Fruit fly (Drosophila melanogaster) whole organism, pupa: ENCODE results near the gene Chsy.
A peak's percentile ranks its signal among the peaks of the same experiment; 100 is the strongest.

Experiments used
- CG14655 ChIP-seq: fragments of 200-800 bp; sonication (Bioruptor generic); optimal IDR thresholded peaks from 3 replicates; lab custom pipeline; 2017; ENCODE audit warnings: mild to moderate bottlenecking, missing biosample characterization, missing genetic modification reagents, missing genetic modification characterization
- CG8159 ChIP-seq: fragments of 200-800 bp; sonication (Bioruptor generic); optimal IDR thresholded peaks from 3 replicates; lab custom pipeline; 2018; ENCODE audit warnings: missing biosample characterization, mild to moderate bottlenecking, missing genetic modification characterization, moderate library complexity
- fd96Ca ChIP-seq: fragments of 200-800 bp; sonication (Bioruptor generic); IDR thresholded peaks from 3 replicates; pipeline ENCODE4 v1.3.6; 2022; ENCODE audit warnings: missing biosample characterization, missing genetic modification characterization

- TF ChIP-seq CG8159 (tag; lab: Kevin White, UChicago): no peak
- TF ChIP-seq fd96Ca: no peak
- peak; percentile 1 for TF ChIP-seq CG14655 (GFP tag; lab: Kevin White, UChicago)
Observed at dm6 chrX:15632669-15633068, 39.3 kb upstream of the Chsy start.
